Worm (Caenorhabditis elegans): Measurements from ENCODE around the gene his-70.

his-70 gene

DNA sequence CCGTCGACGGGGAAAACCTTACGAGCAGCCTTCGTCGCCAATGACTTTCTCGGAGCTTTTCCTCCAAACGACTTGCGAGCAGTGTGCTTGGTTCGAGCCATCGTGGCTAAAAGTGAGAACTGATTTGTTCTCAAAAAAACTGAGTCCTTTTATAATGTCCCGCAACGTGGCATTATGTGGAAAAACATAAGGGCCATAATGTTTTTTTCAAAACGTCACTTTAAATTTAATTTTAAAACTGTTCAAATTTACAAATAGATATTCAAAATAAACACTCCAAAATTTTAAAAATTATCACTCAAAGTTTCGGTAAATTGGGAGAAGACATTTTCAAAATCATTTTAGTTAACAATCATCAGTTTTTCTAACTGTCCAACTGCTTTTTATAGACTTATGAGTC, at the start of gene his-70:
his-70 (minus strand) TSS at position 101 of the 400 bp plus-strand sequence.
- TF ChIP-seq ceh-16 (tag; optimal IDR thresholded peaks at IDR 0.05) (no peak), nhr-11 (tag; optimal IDR thresholded peaks at IDR 0.05) (no peak), mml-1 (tag; optimal IDR thresholded peaks at IDR 0.05) (no peak), fkh-10 (GFP tag; optimal IDR thresholded peaks at IDR 0.05) (no peak), tbx-2 (tag; optimal IDR thresholded peaks at IDR 0.05) (no peak), zag-1 (tag; optimal IDR thresholded peaks at IDR 0.05) (no peak), elt-1 (tag; optimal IDR thresholded peaks at IDR 0.05) (no peak)

DNA sequence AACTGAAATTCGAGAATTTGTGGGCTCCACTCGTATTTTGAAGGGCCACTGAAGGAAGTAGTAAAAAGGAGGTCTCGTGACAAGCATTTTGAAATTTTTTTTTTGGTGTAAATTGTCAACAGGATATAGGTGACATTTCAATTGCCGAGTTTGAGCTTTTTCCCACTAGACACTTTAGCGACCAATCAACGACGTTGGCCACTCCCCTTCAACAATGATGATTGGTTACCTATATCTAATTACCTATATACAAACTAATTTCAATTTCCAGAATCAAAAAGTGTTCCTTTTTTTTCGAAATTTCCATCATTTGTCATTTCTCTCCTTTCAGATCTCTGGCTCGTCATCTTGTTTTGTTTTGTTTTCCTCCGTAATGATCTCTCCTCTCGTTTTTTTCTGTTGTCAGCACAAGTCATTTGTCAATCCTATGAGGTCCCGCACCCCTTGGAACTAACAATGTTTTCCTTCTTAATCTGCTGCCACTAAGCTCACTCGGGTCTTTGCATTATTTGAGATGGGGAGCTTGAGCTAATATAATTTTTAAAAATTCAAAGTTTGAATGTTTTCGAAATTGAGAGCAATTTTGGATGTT, 48.1 kb upstream of the his-70 start:
- TF ChIP-seq lin-39 (tag; optimal IDR thresholded peaks at IDR 0.05), result peak; percentile 90
- no peak for TF ChIP-seq fkh-2 (tag; optimal IDR thresholded peaks at IDR 0.05)
- no peak for TF ChIP-seq ceh-9 (tag; optimal IDR thresholded peaks at IDR 0.05)
- no peak for TF ChIP-seq snpc-4 (tag; optimal IDR thresholded peaks at IDR 0.05)
- no peak for TF ChIP-seq unc-62 (GFP tag; optimal IDR thresholded peaks at IDR 0.05)
- TF ChIP-seq nfya-1 (tag; optimal IDR thresholded peaks at IDR 0.05; ENCODE audit: insufficient read depth), result peak; percentile 57
- TF ChIP-seq nhr-67 (tag; optimal IDR thresholded peaks at IDR 0.05), result no peak
- TF ChIP-seq ZK546.5 (tag; optimal IDR thresholded peaks at IDR 0.05), result no peak

DNA sequence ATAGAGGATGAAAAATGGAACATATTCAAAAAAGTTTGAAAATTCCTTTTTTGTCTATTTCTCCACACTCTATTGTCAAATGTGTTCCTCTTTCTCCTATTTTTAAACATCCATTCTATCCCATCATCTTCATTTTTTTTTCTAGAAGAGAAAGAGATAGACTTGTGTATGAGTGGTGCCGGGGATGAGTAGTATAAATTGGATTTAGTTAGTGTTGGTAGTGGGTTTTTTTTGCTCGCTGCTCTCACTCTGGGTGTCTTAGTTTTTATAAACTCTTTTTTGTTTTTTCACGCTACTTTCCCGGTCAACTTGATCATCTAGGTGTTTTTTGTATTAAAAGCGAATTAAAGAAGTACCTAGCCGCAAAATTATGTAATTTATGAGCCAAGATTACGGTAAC, 47.3 kb upstream of the his-70 start:
- TF ChIP-seq jun-1 (tag; optimal IDR thresholded peaks at IDR 0.05), result no peak
- no peak for TF ChIP-seq mml-1 (tag; optimal IDR thresholded peaks at IDR 0.05)
- no peak for TF ChIP-seq daf-12 (tag; optimal IDR thresholded peaks at IDR 0.05)
- no peak for TF ChIP-seq ceh-28 (tag; optimal IDR thresholded peaks at IDR 0.05)

DNA sequence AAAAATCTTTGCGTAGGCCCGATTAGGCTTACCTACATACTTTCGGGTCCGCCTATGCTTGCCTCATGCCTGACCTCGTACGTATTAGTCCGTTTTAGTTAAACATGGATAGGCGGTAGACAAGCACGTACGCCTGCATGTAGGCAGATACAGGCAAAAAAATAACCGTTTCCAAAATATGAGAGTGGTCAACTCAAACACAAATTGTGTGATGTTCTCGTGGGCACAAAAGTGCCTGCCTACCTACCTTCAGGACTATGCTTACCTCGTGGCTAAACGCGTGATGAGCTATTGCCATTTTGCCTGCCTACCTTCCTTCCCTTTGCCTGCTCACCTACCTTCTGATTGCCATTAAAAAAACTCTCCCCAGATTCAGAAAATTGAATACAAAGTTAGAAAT, 46.7 kb upstream of the his-70 start:
- TF ChIP-seq snpc-4 (tag; optimal IDR thresholded peaks at IDR 0.05) (no peak), R02D3.7 (tag; optimal IDR thresholded peaks at IDR 0.05) (no peak), egl-27 (tag; optimal IDR thresholded peaks at IDR 0.05) (no peak), pha-4 (tag; optimal IDR thresholded peaks at IDR 0.05) (no peak), aly-2 (tag; optimal IDR thresholded peaks at IDR 0.05) (no peak), mdl-1 (tag; optimal IDR thresholded peaks at IDR 0.05) (no peak)

DNA sequence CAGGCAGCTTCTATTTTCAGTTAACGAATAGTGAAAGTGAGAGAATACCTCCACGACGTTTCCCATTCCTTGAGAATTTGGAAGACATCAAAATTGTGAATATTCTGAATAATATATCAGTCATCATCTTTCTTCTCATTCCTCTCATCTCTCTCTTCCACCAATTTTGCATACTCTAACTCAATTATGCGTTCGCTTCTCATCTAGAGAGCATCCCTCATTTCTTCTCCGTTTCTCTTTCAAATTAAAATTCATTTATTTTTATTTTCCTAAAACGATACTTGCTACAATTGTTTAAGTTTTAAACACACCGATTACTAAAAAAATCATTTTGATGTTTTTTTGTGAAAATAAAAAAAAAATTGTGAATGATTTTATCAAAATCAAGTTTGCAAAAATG, 43.3 kb upstream of the his-70 start:
- TF ChIP-seq unc-62 (GFP tag; optimal IDR thresholded peaks at IDR 0.05) (no peak), ceh-28 (tag; optimal IDR thresholded peaks at IDR 0.05) (no peak), nhr-11 (tag; optimal IDR thresholded peaks at IDR 0.05) (no peak), lsy-12 (tag; optimal IDR thresholded peaks at IDR 0.05) (no peak), tbx-2 (tag; optimal IDR thresholded peaks at IDR 0.05) (no peak), nhr-25 (tag; optimal IDR thresholded peaks at IDR 0.05) (no peak)

DNA sequence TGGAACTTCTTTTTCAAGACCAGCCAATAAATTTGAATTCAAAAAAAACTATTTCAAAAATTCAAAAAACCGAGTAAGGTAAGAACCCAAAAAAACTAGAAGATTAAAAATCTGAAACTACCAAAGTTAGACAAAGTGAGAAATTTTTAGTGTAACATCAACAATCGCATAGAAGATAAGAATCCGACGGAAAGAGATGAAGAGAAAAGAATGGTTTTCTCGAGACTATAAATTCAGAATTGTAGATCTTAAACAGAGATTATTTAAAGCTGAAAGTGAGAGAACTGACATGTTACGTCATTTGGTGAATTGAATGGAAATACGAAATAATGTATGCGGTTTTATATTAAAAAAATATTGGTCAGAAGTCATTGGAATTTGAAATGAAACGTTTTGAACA, 42.1 kb upstream of the his-70 start:
- TF ChIP-seq ceh-9 (tag; optimal IDR thresholded peaks at IDR 0.05) (no peak), elt-1 (tag; optimal IDR thresholded peaks at IDR 0.05) (peak; percentile 95)

DNA sequence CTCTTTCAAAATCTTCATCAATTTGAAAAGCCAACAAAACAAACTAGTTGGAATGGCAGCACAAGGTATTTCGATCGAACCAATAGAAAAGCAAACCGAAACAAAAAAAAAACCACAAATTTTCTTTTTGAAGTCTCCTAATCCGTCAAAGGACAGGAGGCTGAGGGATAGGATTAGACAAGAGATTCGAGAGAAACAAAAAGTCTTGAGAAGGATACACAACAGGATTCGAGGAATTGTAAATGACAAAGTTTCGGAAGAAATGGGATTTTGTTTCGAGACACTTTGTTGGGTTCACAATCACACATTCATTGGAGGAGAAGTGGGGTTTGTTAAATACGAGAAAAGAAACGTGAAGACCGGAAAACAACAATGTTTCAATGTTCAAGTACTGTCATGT, 41.1 kb upstream of the his-70 start:
- no peak for TF ChIP-seq sea-2 (GFP tag; optimal IDR thresholded peaks at IDR 0.05)
- no peak for TF ChIP-seq elt-1 (tag; optimal IDR thresholded peaks at IDR 0.05)
- no peak for TF ChIP-seq skn-1 (tag; optimal IDR thresholded peaks at IDR 0.05)
- TF ChIP-seq nhr-11 (tag; optimal IDR thresholded peaks at IDR 0.05), result no peak
- TF ChIP-seq lin-39 (tag; optimal IDR thresholded peaks at IDR 0.05), result no peak

DNA sequence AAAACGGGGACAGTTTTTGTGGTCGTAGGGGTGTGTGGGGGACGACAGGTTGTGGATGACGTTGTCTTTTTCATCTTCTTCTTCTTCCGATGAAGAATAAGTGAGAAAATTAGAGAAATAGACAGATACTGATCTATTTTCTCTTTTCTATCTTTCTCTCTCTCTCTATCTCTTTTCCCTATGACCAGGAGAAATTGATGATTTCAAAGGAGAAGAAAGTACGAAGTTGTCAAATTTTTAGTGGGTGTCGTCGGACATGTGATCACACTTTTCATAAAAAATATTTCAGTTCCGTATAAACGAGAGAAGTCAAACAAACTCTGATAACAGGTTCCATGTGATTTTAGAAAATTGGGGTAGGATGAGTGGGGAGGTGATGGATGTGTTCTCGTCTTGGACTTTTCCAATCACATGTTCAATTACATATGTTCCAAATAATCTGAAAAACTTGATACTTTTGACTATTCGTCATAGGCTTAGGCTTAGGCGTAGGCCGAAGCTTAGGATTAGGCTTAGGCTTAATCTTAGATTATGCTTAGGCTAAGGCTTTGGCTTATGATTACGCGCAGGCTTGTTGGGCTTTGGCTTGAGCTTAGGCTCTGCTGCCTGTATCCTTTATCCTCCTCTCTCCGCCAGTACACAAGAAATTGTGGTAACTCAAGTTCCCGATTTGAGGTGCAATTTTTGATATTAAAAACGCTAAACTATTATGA, 40.1 kb upstream of the his-70 start:
- TF ChIP-seq sea-2 (GFP tag; optimal IDR thresholded peaks at IDR 0.05) (no peak), unc-62 (GFP tag; optimal IDR thresholded peaks at IDR 0.05) (peak; percentile 27), elt-3 (tag; optimal IDR thresholded peaks at IDR 0.05) (peak in 2 of 3 experiments; percentile 8 to 14), nhr-12 (tag; optimal IDR thresholded peaks at IDR 0.05) (no peak), nhr-25 (tag; optimal IDR thresholded peaks at IDR 0.05) (peak; percentile 91), nhr-23 (tag; optimal IDR thresholded peaks at IDR 0.05) (peak; percentile 95), lin-15B (tag; optimal IDR thresholded peaks at IDR 0.05) (peak; percentile 29), lsy-12 (tag; optimal IDR thresholded peaks at IDR 0.05) (peak; percentile 34), nfya-1 (tag; optimal IDR thresholded peaks at IDR 0.05; ENCODE audit: insufficient read depth) (peak; percentile 38), ceh-28 (tag; optimal IDR thresholded peaks at IDR 0.05) (peak; percentile 33), nhr-43 (tag; optimal IDR thresholded peaks at IDR 0.05; ENCODE audit: poor library complexity, severe bottlenecking) (peak; percentile 79), egl-27 (tag; optimal IDR thresholded peaks at IDR 0.05) (no peak)

Data from whole organism, L3 larva.